Fruit fly (Drosophila melanogaster) Kc167 (cell line): ENCODE data around the gene CG14253.

ENCODE experiments used
- Myc ChIP-seq: fragments of >200 bp; optimal IDR thresholded peaks from 2 replicates; lab custom pipeline; 2017; ENCODE audit warnings: missing external identifiers
- Sin3A ChIP-seq: fragments of >200 bp; optimal IDR thresholded peaks from 2 replicates; lab custom pipeline; 2018; ENCODE audit warnings: missing external identifiers
- h ChIP-seq: fragments of >200 bp; optimal IDR thresholded peaks from 3 replicates; lab custom pipeline; 2018; ENCODE audit warnings: missing external identifiers
- insv ChIP-seq: fragments of >200 bp; optimal IDR thresholded peaks from 3 replicates; lab custom pipeline; 2018; ENCODE audit warnings: missing external identifiers
- psq ChIP-seq: fragments of >200 bp; optimal IDR thresholded peaks from 2 replicates; lab custom pipeline; 2017; ENCODE audit warnings: missing external identifiers
- ttk ChIP-seq: sonication (Bioruptor generic); optimal IDR thresholded peaks from 2 replicates; lab custom pipeline; 2017; ENCODE audit warnings: missing external identifiers

Gene CG14253

dm6 chr3R:26978241-26978640 lies at the start of gene CG14253, which contains the start of gene CG46313:
CG14253 (plus strand) TSS chr3R:26978541.
CG46313 (plus strand) TSS chr3R:26978541.
- TF ChIP-seq ttk (lab: Kevin White, UChicago) (no peak), insv (lab: Kevin White, UChicago) (no peak), h (lab: Kevin White, UChicago) (no peak), Myc (lab: Kevin White, UChicago) (no peak)

dm6 chr3R:26933885-26934284 lies 44.5 kb upstream of the CG14253 start:
- TF ChIP-seq Myc (lab: Kevin White, UChicago) (no peak), insv (lab: Kevin White, UChicago) (no peak), psq (lab: Kevin White, UChicago) (no peak), h (lab: Kevin White, UChicago) (no peak), Sin3A (lab: Kevin White, UChicago) (no peak), ttk (lab: Kevin White, UChicago) (no peak)

- TF ChIP-seq Myc (lab: Kevin White, UChicago) (no peak), insv (lab: Kevin White, UChicago) (no peak), psq (lab: Kevin White, UChicago) (no peak), Sin3A (lab: Kevin White, UChicago) (no peak), h (lab: Kevin White, UChicago) (no peak), ttk (lab: Kevin White, UChicago) (no peak)
Measured at dm6 chr3R:26934523-26934922, 43.8 kb upstream of the CG14253 start.

DNA sequence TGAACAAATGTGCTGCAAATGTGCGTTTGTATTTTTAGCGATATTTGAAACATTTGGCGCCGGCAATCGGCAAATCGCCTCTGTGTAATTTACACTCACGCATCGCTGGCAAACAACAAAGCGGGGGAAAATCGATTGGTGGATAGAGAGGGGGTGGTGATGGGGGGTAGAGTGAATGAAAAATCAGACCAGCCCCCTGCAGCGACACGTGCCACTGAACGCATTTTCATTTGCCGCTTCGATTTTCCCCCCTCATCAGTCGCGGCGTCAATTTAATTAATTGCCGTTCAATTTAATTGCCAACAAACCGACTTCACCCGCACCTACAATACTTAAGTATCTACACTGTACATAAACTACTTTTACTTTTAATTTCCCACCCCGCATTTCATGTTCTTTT lies 42.9 kb upstream of the CG14253 start:
- TF ChIP-seq Sin3A (lab: Kevin White, UChicago) (no peak), psq (lab: Kevin White, UChicago) (no peak), insv (lab: Kevin White, UChicago) (no peak), Myc (lab: Kevin White, UChicago) (no peak), h (lab: Kevin White, UChicago) (no peak), ttk (lab: Kevin White, UChicago) (no peak)

- no peak for TF ChIP-seq Sin3A (lab: Kevin White, UChicago)
- TF ChIP-seq Myc (lab: Kevin White, UChicago), result no peak
- no peak for TF ChIP-seq insv (lab: Kevin White, UChicago)
- TF ChIP-seq ttk (lab: Kevin White, UChicago), result no peak
- TF ChIP-seq psq (lab: Kevin White, UChicago), result no peak
- no peak for TF ChIP-seq h (lab: Kevin White, UChicago)
Measured at dm6 chr3R:26936501-26936900, 41.8 kb upstream of the CG14253 start.

DNA sequence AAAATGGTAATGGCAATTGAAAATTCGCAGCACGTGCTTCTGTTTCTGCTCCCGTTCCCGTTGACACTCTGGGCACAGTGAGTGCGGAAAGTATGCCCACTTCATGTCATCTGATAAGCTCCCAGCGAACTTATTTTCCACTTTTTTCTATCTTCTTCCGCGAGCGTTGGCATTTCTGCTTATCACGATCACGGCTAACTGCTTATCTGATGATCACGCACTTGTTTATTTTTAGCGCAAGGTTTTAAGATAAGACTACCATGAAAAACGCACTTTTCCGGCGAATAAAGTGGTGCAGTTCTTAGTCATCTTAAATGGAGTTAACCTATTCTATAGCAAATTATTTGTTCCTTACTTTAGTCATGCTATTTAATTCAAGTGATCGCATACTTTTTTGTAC lies 40.9 kb upstream of the CG14253 start:
- TF ChIP-seq Sin3A (lab: Kevin White, UChicago) (no peak), psq (lab: Kevin White, UChicago) (no peak)

- no peak for TF ChIP-seq psq (lab: Kevin White, UChicago)
- no peak for TF ChIP-seq Sin3A (lab: Kevin White, UChicago)
- TF ChIP-seq ttk (lab: Kevin White, UChicago), result no peak
- TF ChIP-seq Myc (lab: Kevin White, UChicago), result no peak
- no peak for TF ChIP-seq h (lab: Kevin White, UChicago)
- TF ChIP-seq insv (lab: Kevin White, UChicago), result no peak
Measured at dm6 chr3R:26945233-26945632, 33.1 kb upstream of the CG14253 start, which contains the start of gene CG14252. CG14252 (plus strand) TSS chr3R:26945534.

- no peak for TF ChIP-seq ttk (lab: Kevin White, UChicago)
- TF ChIP-seq h (lab: Kevin White, UChicago), result no peak
- no peak for TF ChIP-seq Myc (lab: Kevin White, UChicago)
- TF ChIP-seq psq (lab: Kevin White, UChicago), result no peak
- TF ChIP-seq insv (lab: Kevin White, UChicago), result no peak
Measured at dm6 chr3R:26947296-26947880, 31.0 kb upstream of the CG14253 start, which contains the start of gene Spag1. Spag1 (plus strand) TSS chr3R:26947830.

DNA sequence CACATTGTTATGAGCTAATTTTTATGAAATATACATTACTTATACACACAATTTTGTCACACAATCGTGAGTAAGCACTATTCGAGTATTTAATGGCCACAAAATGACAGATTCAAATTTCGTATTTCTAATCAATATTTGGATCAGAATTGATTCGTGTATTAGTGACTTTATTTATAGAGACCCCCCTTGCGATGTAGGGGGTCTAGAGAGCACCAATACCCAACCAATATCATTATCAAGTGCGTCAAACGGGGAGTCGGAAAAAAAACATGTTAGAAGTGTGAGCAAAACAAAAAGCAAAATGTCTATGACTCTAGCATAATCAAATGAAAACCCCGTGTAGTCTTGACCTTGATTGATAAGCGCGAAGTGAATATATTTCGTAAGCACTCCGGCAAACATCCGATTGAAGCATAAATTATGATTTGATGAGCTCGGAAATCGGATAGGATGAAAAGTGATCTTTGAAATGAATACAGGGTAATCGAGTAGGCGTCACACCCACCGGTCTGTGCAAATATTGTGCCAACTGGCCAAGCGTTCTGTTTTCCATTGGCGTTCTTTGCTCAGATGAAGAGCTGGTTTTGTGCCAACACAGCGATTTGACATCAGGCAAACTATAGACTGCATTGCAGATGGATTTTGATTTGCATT lies 26.0 kb upstream of the CG14253 start:
- TF ChIP-seq ttk (lab: Kevin White, UChicago) (no peak), Sin3A (lab: Kevin White, UChicago) (no peak), h (lab: Kevin White, UChicago) (no peak), psq (lab: Kevin White, UChicago) (no peak), insv (lab: Kevin White, UChicago) (no peak), Myc (lab: Kevin White, UChicago) (no peak)

DNA sequence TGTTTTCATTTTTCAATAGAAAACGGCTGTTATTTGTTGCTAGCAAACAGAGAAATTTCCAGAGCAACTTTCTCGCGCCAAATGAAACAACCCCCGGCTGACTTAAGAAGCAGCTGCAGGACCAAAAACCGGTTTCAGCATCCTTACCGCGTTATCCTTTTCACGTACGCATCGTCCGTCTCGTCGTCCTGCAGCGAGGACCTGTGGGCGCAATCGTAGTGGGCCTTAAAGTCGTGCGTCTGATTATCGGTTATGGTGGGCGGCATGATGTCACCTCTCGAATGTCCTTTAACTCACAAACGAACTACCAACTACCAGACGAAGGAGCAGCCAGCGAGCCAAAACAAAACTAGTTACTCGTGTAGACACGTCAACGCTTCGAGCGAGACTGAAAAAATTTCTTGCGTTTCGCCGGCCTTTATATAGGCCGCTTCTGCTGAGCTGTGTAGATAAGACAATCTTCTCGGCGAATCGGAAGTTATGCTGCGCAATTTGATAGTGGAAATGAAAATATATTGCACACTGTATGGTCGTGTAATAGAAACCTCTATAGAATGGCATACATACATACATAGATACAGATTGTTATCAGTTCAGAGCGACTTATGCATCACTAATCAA lies 25.4 kb upstream of the CG14253 start:
- TF ChIP-seq ttk (lab: Kevin White, UChicago) (no peak), h (lab: Kevin White, UChicago) (no peak), insv (lab: Kevin White, UChicago) (no peak), Myc (lab: Kevin White, UChicago) (no peak), psq (lab: Kevin White, UChicago) (no peak), Sin3A (lab: Kevin White, UChicago) (no peak)

- no peak for TF ChIP-seq insv (lab: Kevin White, UChicago)
- TF ChIP-seq ttk (lab: Kevin White, UChicago), result no peak
- no peak for TF ChIP-seq Myc (lab: Kevin White, UChicago)
- no peak for TF ChIP-seq h (lab: Kevin White, UChicago)
- TF ChIP-seq Sin3A (lab: Kevin White, UChicago), result no peak
- TF ChIP-seq psq (lab: Kevin White, UChicago), result no peak
Measured at dm6 chr3R:26953478-26953874, 24.9 kb upstream of the CG14253 start.
